Worm (Caenorhabditis elegans) whole organism, L4/young adult: Measurements from ENCODE around the gene msp-36.

Experiments used
- dao-5 ChIP-seq: sonication (generic microtip); optimal IDR thresholded peaks from 2 replicates; lab custom pipeline; 2016; ENCODE audit warnings: missing genotype, missing genetic modification characterization, moderate library complexity, missing compliant biosample characterization
- him-1 ChIP-seq: sonication (generic microtip); optimal IDR thresholded peaks from 2 replicates; lab custom pipeline; 2016; ENCODE audit warnings: missing genotype, missing genetic modification reagents, missing genetic modification characterization, missing compliant biosample characterization

- TF ChIP-seq him-1 (tag; lab: Kevin White, UChicago) = no peak
- no peak for TF ChIP-seq dao-5
These were observed 33.7 kb downstream of the msp-36 start, which contains the start of the genes gtbp-1 and K08F4.3 for ce11 chrIV:10128906-10129386.
